Fruit fly (Drosophila melanogaster) whole organism: ENCODE measurements around the gene CG17270.

Experiments
- CG8478 ChIP-seq: fragments of >200 bp; optimal IDR thresholded peaks from 2 replicates; lab custom pipeline; 2018; ENCODE audit warnings: inconsistent platforms
- Dll ChIP-seq: fragments of >200 bp; optimal IDR thresholded peaks from 2 replicates; lab custom pipeline; 2017
- EcR ChIP-seq, 2 experiments: fragments of >200 bp; optimal IDR thresholded peaks; 2 replicates each; lab custom pipeline; 2017; ENCODE audit warnings: missing biosample characterization in 2 of 2, missing genetic modification characterization in 2 of 2, missing genetic modification reagents in 2 of 2
- pan ChIP-seq: fragments of >200 bp; optimal IDR thresholded peaks from 2 replicates; lab custom pipeline; 2017
- psq ChIP-seq: fragments of >200 bp; optimal IDR thresholded peaks from 2 replicates; lab custom pipeline; 2017
- usp ChIP-seq: fragments of >200 bp; optimal IDR thresholded peaks from 2 replicates; lab custom pipeline; 2017; ENCODE audit warnings: missing biosample characterization, missing genetic modification characterization, mixed read lengths

The CG17270 gene

dm6 chr3R:20833664-20834063, 14.9 kb upstream of the CG17270 start:
- no peak for TF ChIP-seq EcR (GFP tag; optimal IDR thresholded peaks at IDR 0.05; lab: Kevin White, UChicago)

DNA sequence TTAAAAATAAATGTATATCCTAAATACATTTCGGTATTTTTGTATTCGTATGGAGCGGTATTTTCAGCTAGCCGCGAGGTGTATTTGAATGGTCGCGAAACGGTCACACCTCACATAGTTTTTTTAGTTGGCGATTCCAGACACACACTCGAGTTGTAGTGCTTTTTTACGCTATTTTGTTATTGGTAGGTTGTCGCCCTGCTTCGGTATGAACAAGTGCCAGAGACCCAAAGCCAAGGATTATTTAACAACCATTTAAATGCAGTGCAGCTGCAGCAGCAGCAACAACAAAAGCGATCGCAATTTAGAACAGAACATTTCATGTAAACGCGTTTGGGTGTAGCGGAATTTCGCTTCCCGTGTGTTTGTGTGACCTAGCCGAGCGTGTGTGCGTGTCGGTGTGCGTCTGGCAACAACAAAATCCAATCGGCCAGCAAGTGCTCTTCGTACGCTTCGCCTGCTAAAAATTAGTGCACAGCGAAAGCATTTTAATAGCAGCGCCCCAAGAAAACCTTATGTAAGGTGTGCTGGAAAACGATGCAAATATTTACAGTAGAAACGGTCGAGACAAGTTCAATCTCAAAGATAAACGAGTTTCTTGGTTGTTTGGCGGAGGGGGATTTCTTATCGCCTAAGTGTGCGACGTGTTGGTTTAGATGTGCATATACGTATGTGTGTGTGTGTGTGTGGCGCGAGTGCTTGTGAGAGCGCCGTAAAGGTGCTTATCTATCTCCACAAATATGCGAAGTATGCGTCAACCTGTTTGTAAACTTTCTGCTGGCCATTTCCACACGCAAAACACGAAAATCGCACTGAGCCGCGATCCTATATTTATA, 14.2 kb upstream of the CG17270 start, which contains the start of gene Synd:
TSS of gene Synd (plus strand) at position 111 of the 836 bp plus-strand sequence.
- TF ChIP-seq Dll (lab: Kevin White, UChicago) (no peak), pan (lab: Kevin White, UChicago) (no peak), EcR (GFP tag; optimal IDR thresholded peaks at IDR 0.05; lab: Kevin White, UChicago) (peak in 1 of 2 experiments; percentile 36), usp (GFP tag; lab: Kevin White, UChicago) (no peak), psq (lab: Kevin White, UChicago) (no peak), CG8478 (lab: Kevin White, UChicago) (no peak)

DNA sequence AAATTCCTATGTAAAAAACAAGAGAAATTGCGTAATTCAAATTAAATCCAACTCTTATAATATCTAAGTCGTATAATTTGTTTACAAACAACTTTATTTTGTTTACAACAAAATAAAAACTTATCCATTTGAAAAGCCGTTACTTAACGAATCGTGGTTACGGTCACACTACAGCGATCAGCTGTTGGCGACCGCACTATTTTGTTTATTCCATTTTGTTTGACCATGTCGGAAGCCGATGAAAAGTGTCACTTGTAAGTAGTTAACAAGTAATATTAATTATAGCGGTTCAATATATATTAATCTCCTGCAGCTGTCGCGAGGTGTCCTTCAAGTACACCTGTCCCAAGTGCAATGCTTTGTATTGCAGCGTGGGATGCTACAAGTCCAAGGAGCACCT, 12.2 kb upstream of the CG17270 start, which contains the start of gene CG31223:
TSS of gene CG31223 (plus strand) at position 165 of the 400 bp plus-strand sequence.
- TF ChIP-seq CG8478 (lab: Kevin White, UChicago) (no peak), EcR (GFP tag; optimal IDR thresholded peaks at IDR 0.05; lab: Kevin White, UChicago) (no peak), Dll (lab: Kevin White, UChicago) (no peak), pan (lab: Kevin White, UChicago) (no peak), psq (lab: Kevin White, UChicago) (no peak), usp (GFP tag; lab: Kevin White, UChicago) (no peak)

DNA sequence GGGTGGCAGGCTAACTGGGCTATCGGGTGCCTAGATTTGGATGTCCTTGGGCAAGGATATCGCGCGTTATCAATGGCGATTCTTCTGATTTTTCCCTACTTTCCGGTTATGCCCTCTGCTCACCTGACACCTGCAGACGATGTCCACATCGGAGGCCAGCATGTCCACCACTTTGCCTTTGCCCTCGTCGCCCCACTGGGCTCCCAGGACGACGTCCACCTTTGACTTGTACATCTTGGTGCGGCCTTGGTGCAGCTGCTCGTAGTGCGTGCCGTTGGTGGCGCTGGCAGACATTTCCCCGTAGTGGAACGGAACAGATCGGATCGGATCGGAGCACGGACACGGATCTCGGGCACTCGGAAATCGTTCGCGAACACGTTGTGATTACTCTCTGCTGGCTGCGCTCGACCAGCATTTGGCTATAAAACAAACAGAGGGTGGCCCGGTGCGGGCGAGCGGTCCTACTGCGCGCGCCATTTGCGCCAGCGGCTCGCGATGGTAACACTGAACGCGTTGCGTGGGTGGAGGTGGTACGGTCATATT, 11.5 kb upstream of the CG17270 start, which contains the start of gene Adss:
TSS of gene Adss (minus strand) at position 428 of the 543 bp plus-strand sequence.
- TF ChIP-seq Dll (lab: Kevin White, UChicago) (no peak), psq (lab: Kevin White, UChicago) (no peak), CG8478 (lab: Kevin White, UChicago) (no peak), pan (lab: Kevin White, UChicago) (no peak), usp (GFP tag; lab: Kevin White, UChicago) (no peak), EcR (GFP tag; optimal IDR thresholded peaks at IDR 0.05; lab: Kevin White, UChicago) (no peak)

DNA sequence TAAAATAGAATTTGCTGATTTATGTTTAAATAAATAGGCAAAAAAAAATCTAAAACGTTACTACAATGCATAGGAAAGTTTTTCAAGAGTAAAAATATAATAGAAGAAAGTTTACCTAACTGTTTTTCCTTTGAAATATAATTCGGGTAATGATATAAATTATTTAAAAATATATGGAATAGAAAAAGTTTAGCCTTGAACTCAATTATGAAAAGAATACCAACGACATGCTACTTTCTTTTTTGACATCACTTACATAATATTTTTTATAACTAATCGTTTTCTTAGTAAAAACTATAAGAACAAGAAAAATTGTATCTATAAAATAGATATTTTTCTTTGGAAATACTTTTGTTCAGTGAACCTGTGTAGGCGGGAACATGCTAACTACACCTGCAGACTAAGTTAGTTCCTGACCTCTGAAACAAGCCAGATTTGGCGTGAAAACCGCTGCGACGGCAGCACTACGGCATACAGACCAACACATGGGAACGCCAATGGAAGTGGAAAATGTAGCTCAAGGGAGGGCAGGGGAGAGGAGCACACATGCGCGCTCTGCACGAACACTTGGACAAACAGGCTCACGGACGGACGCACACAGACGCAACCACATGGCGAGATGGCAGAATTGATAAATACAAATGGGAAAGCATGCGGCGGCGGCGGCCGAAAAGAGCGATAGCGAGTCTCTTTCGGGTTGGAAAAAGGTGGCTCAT, 10.8 kb upstream of the CG17270 start:
- no peak for TF ChIP-seq usp (GFP tag; lab: Kevin White, UChicago)
- TF ChIP-seq EcR (GFP tag; optimal IDR thresholded peaks at IDR 0.05; lab: Kevin White, UChicago), result no peak
- no peak for TF ChIP-seq CG8478 (lab: Kevin White, UChicago)
- TF ChIP-seq Dll (lab: Kevin White, UChicago), result no peak
- TF ChIP-seq psq (lab: Kevin White, UChicago), result no peak
- no peak for TF ChIP-seq pan (lab: Kevin White, UChicago)

DNA sequence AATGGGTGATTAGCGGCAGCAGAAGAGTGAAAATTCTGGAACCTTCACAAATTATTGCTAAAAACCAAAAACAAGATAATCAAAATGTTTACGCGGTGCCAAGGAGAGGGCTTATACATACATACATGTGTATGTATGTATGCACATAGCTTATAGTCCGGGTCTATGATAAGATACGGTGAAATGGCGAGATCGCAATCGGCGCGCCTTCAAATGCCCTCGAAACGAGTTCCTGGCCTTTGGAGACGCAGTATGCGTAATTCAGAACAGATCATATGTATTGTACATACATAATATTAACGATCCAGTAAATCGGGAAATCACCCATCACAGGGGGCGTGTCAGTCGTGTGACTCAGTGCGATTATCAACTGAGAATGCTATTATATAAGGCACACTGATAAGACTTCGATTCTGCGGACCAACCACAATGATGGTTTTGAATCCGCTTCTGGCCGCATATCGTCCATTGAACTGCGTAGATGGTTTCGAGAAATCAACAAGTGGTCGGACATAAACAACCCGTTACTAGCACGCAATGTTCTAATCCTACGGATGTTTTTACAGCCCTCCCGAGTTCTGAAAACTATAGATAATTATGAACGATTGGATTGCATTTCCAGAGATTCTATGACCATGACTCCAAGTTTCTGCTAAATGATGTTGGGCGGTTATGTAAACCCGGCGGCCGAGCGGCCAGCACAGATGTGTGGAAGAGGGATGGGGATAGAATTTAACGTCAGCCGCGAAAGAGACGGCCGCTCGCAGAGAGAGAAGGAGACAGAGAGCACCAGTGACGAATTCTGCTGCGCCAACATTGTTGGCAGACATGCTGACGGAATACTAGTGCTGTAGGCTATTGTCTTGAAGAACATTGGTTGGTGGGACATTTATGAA, 10.0 kb upstream of the CG17270 start:
- TF ChIP-seq Dll (lab: Kevin White, UChicago) (no peak), CG8478 (lab: Kevin White, UChicago) (peak; percentile 1), EcR (GFP tag; optimal IDR thresholded peaks at IDR 0.05; lab: Kevin White, UChicago) (peak in 1 of 2 experiments; percentile 80), psq (lab: Kevin White, UChicago) (no peak), pan (lab: Kevin White, UChicago) (no peak), usp (GFP tag; lab: Kevin White, UChicago) (no peak)

- TF ChIP-seq EcR (GFP tag; optimal IDR thresholded peaks at IDR 0.05; lab: Kevin White, UChicago) (no peak), CG8478 (lab: Kevin White, UChicago) (no peak), psq (lab: Kevin White, UChicago) (no peak), usp (GFP tag; lab: Kevin White, UChicago) (no peak), pan (lab: Kevin White, UChicago) (no peak), Dll (lab: Kevin White, UChicago) (no peak)
Observed at dm6 chr3R:20826929-20827328, 8.2 kb upstream of the CG17270 start.

DNA sequence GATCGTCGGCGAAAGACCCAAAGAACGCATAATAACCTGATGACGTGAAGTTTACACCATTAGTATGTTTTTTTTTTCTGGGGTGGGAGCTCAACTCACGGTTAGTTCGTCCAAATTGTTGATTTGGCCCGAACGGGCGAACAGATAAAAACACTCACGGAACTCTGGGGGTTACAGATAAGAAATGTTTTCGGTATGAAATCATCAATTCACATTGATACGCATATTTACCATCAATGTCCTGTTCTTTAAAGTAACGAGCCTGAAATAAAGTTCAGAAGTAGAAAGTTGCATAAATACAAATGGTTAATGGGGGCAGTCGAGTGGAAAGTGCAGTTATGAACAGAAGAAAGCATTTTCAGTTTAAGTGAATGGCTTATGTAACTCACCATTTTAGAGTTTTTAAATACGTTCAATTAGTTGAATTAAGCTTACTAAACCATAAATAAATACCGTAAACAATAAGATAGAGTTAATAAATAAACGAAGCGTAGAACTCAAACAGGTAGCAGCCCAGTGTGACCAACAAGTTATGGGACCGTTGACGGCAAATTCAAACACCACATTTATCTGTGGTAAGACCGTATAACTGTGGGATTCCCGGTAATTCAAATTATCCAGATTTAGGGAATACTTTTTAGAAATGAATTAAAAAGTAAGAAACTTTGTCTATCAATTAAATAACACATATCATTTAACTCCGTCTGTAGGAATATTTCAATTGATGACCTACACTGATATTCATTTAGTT, 5.2 kb upstream of the CG17270 start, which contains the start of gene CG17272:
TSS of gene CG17272 (minus strand) at position 536 of the 751 bp plus-strand sequence.
- no peak for TF ChIP-seq usp (GFP tag; lab: Kevin White, UChicago)

dm6 chr3R:20821815-20822375, 3.2 kb upstream of the CG17270 start, which contains the start of the genes CG17271 and RpS20:
CG17271 (minus strand) TSS chr3R:20821848.
RpS20 (plus strand) TSS chr3R:20822181.
- no peak for TF ChIP-seq usp (GFP tag; lab: Kevin White, UChicago)
- TF ChIP-seq CG8478 (lab: Kevin White, UChicago), result no peak
- TF ChIP-seq Dll (lab: Kevin White, UChicago), result no peak
- TF ChIP-seq psq (lab: Kevin White, UChicago), result no peak
- no peak for TF ChIP-seq EcR (GFP tag; optimal IDR thresholded peaks at IDR 0.05; lab: Kevin White, UChicago)
- no peak for TF ChIP-seq pan (lab: Kevin White, UChicago)
